In genomic region chr2L:13176701-13177249, dm6 we compare ENCODE assay signal across 5 fruit fly cellular contexts.
TF ChIP-seq lines count a peak whose summit lies in the region.

Gene Sfmbt (minus strand): TSS chr2L:13176785.
Gene CG5439 (plus strand): TSS chr2L:13177150.

- TF ChIP-seq CTCF in whole organism, embryonic (GFP tag; optimal IDR thresholded peaks at IDR 0.05; lab: Kevin White, UChicago): peak; percentile 10

TF ChIP-seq in whole organism, adult, 20 proteins besides CTCF, POLR2A, EP300 and RAD21 (continues in another document):
- TF ChIP-seq Crg-1 (GFP tag; optimal IDR thresholded peaks at IDR 0.05; lab: Kevin White, UChicago) (peak; percentile 83), CG11617 (GFP tag; optimal IDR thresholded peaks at IDR 0.05; lab: Kevin White, UChicago) (peak; percentile 88), CG7045 (GFP tag; optimal IDR thresholded peaks at IDR 0.05; lab: Kevin White, UChicago) (peak; percentile 82), CG7101 (tag; optimal IDR thresholded peaks at IDR 0.05; lab: Kevin White, UChicago) (peak; percentile 83), bab1 (GFP tag; optimal IDR thresholded peaks at IDR 0.05; lab: Kevin White, UChicago) (peak; percentile 85), CG1620 (GFP tag; optimal IDR thresholded peaks at IDR 0.05; lab: Kevin White, UChicago) (peak; percentile 91), cic (GFP tag; optimal IDR thresholded peaks at IDR 0.05; lab: Kevin White, UChicago) (peak; percentile 57), pad (GFP tag; optimal IDR thresholded peaks at IDR 0.05; lab: Kevin White, UChicago) (peak; percentile 80), kay (GFP tag; lab: Kevin White, UChicago; ENCODE audit: borderline replicate concordance) (no peak), CG33017 (tag; optimal IDR thresholded peaks at IDR 0.05; lab: Kevin White, UChicago) (peak; percentile 82), cnc (optimal IDR thresholded peaks at IDR 0.05; lab: Kevin White, UChicago) (peak in 1 of 2 experiments; percentile 80), Clk (GFP tag; optimal IDR thresholded peaks at IDR 0.05; lab: Kevin White, UChicago) (peak; percentile 88), ovo (GFP tag; optimal IDR thresholded peaks at IDR 0.05; lab: Kevin White, UChicago) (peak; percentile 74), CG12768 (GFP tag; optimal IDR thresholded peaks at IDR 0.05; lab: Kevin White, UChicago) (peak; percentile 85), CG5204 (GFP tag; optimal IDR thresholded peaks at IDR 0.05; lab: Kevin White, UChicago) (no peak), Hr96 (GFP tag; optimal IDR thresholded peaks at IDR 0.05; lab: Kevin White, UChicago) (peak; percentile 88), tj (GFP tag; optimal IDR thresholded peaks at IDR 0.05; lab: Kevin White, UChicago) (peak; percentile 93), Mnt (GFP tag; optimal IDR thresholded peaks at IDR 0.05; lab: Kevin White, UChicago) (peak; percentile 81)

TF ChIP-seq in whole organism, embryonic, 481 proteins besides CTCF, POLR2A, EP300 and RAD21 (continues in another document):
- no peak for TF ChIP-seq Ada2b (GFP tag; IDR thresholded peaks at IDR 0.05; lab: Robert Waterston, UW)
- TF ChIP-seq HLH54F (GFP tag; optimal IDR thresholded peaks at IDR 0.05; lab: Kevin White, UChicago): peak; percentile 88
- TF ChIP-seq CG6254 (GFP tag; optimal IDR thresholded peaks at IDR 0.05; lab: Kevin White, UChicago): peak; percentile 23
- TF ChIP-seq Ravus (GFP tag; IDR thresholded peaks at IDR 0.05; lab: Robert Waterston, UW): no peak
- TF ChIP-seq tap (tag; optimal IDR thresholded peaks at IDR 0.05; lab: Kevin White, UChicago): no peak
- TF ChIP-seq CG1529 (GFP tag; optimal IDR thresholded peaks at IDR 0.05; lab: Kevin White, UChicago): no peak
- TF ChIP-seq CkIIα-i1 (GFP tag; IDR thresholded peaks at IDR 0.05; lab: Robert Waterston, UW): no peak
- TF ChIP-seq en (GFP tag; optimal IDR thresholded peaks at IDR 0.05; lab: Kevin White, UChicago): peak; percentile 63
- TF ChIP-seq CG6765 (GFP tag; optimal IDR thresholded peaks at IDR 0.05; lab: Kevin White, UChicago): peak; percentile 16
- TF ChIP-seq Dref (GFP tag; IDR thresholded peaks at IDR 0.05; lab: Robert Waterston, UW): peak; percentile 81
- TF ChIP-seq NK7.1 (GFP tag; optimal IDR thresholded peaks at IDR 0.05; lab: Kevin White, UChicago): peak; percentile 52
- peak; percentile 71 for TF ChIP-seq ERR (GFP tag; optimal IDR thresholded peaks at IDR 0.05; lab: Kevin White, UChicago)
- TF ChIP-seq Pdp1 (GFP tag; optimal IDR thresholded peaks at IDR 0.05; lab: Kevin White, UChicago): peak; percentile 57 to 77
- peak; percentile 39 for TF ChIP-seq CG8089 (GFP tag; optimal IDR thresholded peaks at IDR 0.05; lab: Kevin White, UChicago)
- peak; percentile 16 for TF ChIP-seq schlank (tag; optimal IDR thresholded peaks at IDR 0.05; lab: Kevin White, UChicago)
- TF ChIP-seq az2 (GFP tag; optimal IDR thresholded peaks at IDR 0.05; lab: Kevin White, UChicago): peak; percentile 71
- peak; percentile 72 for TF ChIP-seq BEAF-32 (GFP tag; optimal IDR thresholded peaks at IDR 0.05; lab: Kevin White, UChicago)
- TF ChIP-seq dysf (GFP tag; IDR thresholded peaks at IDR 0.05; lab: Robert Waterston, UW): peak; percentile 74
- peak; percentile 69 for TF ChIP-seq Lhr (GFP tag; optimal IDR thresholded peaks at IDR 0.05; lab: Kevin White, UChicago)

TF ChIP-seq in whole organism, prepupa, 60 proteins besides CTCF, POLR2A, EP300 and RAD21 (continues in another document):
- TF ChIP-seq Eip78C (GFP tag; lab: Kevin White, UChicago): peak; percentile 88
- TF ChIP-seq CG8632 (GFP tag; optimal IDR thresholded peaks at IDR 0.05; lab: Kevin White, UChicago): no peak
- TF ChIP-seq CG3032 (tag; optimal IDR thresholded peaks at IDR 0.05; lab: Kevin White, UChicago): peak; percentile 79
- peak in 1 of 2 experiments; percentile 39 for TF ChIP-seq salr (GFP tag; optimal IDR thresholded peaks at IDR 0.05; lab: Kevin White, UChicago)
- TF ChIP-seq CG6854 (GFP tag; optimal IDR thresholded peaks at IDR 0.05; lab: Kevin White, UChicago): no peak
- TF ChIP-seq OdsH (GFP tag; optimal IDR thresholded peaks at IDR 0.05; lab: Kevin White, UChicago): no peak
- no peak for TF ChIP-seq CG8319 (GFP tag; optimal IDR thresholded peaks at IDR 0.05; lab: Kevin White, UChicago)
- TF ChIP-seq CG9139 (GFP tag; optimal IDR thresholded peaks at IDR 0.05; lab: Kevin White, UChicago): no peak
- no peak for TF ChIP-seq achi (GFP tag; optimal IDR thresholded peaks at IDR 0.05; lab: Kevin White, UChicago)
- TF ChIP-seq CG11762 (GFP tag; optimal IDR thresholded peaks at IDR 0.05; lab: Kevin White, UChicago; ENCODE audit: insufficient read depth): no peak
- peak; percentile 59 for TF ChIP-seq Ets96B (tag; optimal IDR thresholded peaks at IDR 0.05; lab: Kevin White, UChicago)
- no peak for TF ChIP-seq Hr4 (GFP tag; optimal IDR thresholded peaks at IDR 0.05; lab: Kevin White, UChicago)
- no peak for TF ChIP-seq CG3919 (GFP tag; optimal IDR thresholded peaks at IDR 0.05; lab: Kevin White, UChicago)
- peak; percentile 84 for TF ChIP-seq CG31627 (GFP tag; optimal IDR thresholded peaks at IDR 0.05; lab: Kevin White, UChicago)
- peak; percentile 83 for TF ChIP-seq Sox14 (GFP tag; optimal IDR thresholded peaks at IDR 0.05; lab: Kevin White, UChicago)
- TF ChIP-seq fd59A (GFP tag; optimal IDR thresholded peaks at IDR 0.05; lab: Kevin White, UChicago): peak; percentile 47
- TF ChIP-seq CG6163 (GFP tag; IDR thresholded peaks at IDR 0.05; lab: Robert Waterston, UW): no peak
- TF ChIP-seq esn (GFP tag; optimal IDR thresholded peaks at IDR 0.05; lab: Kevin White, UChicago): peak; percentile 85
- peak; percentile 85 for TF ChIP-seq lz (GFP tag; optimal IDR thresholded peaks at IDR 0.05; lab: Kevin White, UChicago)

TF ChIP-seq in whole organism, pupa, 21 proteins besides CTCF, POLR2A, EP300 and RAD21:
- TF ChIP-seq CG9948 (tag; optimal IDR thresholded peaks at IDR 0.05; lab: Kevin White, UChicago) (peak; percentile 51), CG17806 (tag; optimal IDR thresholded peaks at IDR 0.05; lab: Kevin White, UChicago) (peak; percentile 53), Ets98B (GFP tag; IDR thresholded peaks at IDR 0.05; lab: Robert Waterston, UW) (no peak), fd96Ca (GFP tag; IDR thresholded peaks at IDR 0.05; lab: Robert Waterston, UW) (peak; percentile 66; the same call in 2 of the 3 replicates), CG32121 (GFP tag; IDR thresholded peaks at IDR 0.05; lab: Robert Waterston, UW) (0 out of 2 replicates have a peak, but pooled peaks have one; percentile 23), CG8159 (tag; optimal IDR thresholded peaks at IDR 0.05; lab: Kevin White, UChicago) (peak; percentile 62), rn (GFP tag; IDR thresholded peaks at IDR 0.05; lab: Robert Waterston, UW) (peak; percentile 39), CG4496 (GFP tag; IDR thresholded peaks at IDR 0.05; lab: Robert Waterston, UW) (peak; percentile 43; the same call in 1 of the 3 replicates), CG15710 (tag; optimal IDR thresholded peaks at IDR 0.05; lab: Kevin White, UChicago) (peak; percentile 68), Pif1A (GFP tag; optimal IDR thresholded peaks at IDR 0.05; lab: Kevin White, UChicago) (no peak), Snoo (tag; optimal IDR thresholded peaks at IDR 0.05; lab: Kevin White, UChicago) (peak; percentile 71), CG12605 (GFP tag; IDR thresholded peaks at IDR 0.05; lab: Robert Waterston, UW) (no peak), CG13204 (GFP tag; optimal IDR thresholded peaks at IDR 0.05; lab: Kevin White, UChicago) (no peak), Pif1B (GFP tag; optimal IDR thresholded peaks at IDR 0.05; lab: Kevin White, UChicago) (no peak), CG34367 (tag; optimal IDR thresholded peaks at IDR 0.05; lab: Kevin White, UChicago) (peak; percentile 8)

TF ChIP-seq in whole organism, wandering third instar larva, 38 proteins besides CTCF, POLR2A, EP300 and RAD21 (continues in another document):
- no peak for TF ChIP-seq N (GFP tag; optimal IDR thresholded peaks at IDR 0.05; lab: Kevin White, UChicago)
- TF ChIP-seq sage (GFP tag; optimal IDR thresholded peaks at IDR 0.05; lab: Kevin White, UChicago): no peak
- peak; percentile 77 for TF ChIP-seq rgr (GFP tag; optimal IDR thresholded peaks at IDR 0.05; lab: Kevin White, UChicago)
- no peak for TF ChIP-seq pan (optimal IDR thresholded peaks at IDR 0.05; lab: Kevin White, UChicago)
- no peak for TF ChIP-seq Hnf4 (GFP tag; optimal IDR thresholded peaks at IDR 0.05; lab: Kevin White, UChicago)
- TF ChIP-seq Dif (GFP tag; optimal IDR thresholded peaks at IDR 0.05; lab: Kevin White, UChicago; ENCODE audit: partially characterized antibody): no peak
- TF ChIP-seq Hr78 (GFP tag; optimal IDR thresholded peaks at IDR 0.05; lab: Kevin White, UChicago): no peak
- TF ChIP-seq GATAd (GFP tag; optimal IDR thresholded peaks at IDR 0.05; lab: Kevin White, UChicago): peak; percentile 63
- TF ChIP-seq Vsx2 (GFP tag; optimal IDR thresholded peaks at IDR 0.05; lab: Kevin White, UChicago; ENCODE audit: partially characterized antibody): no peak
- TF ChIP-seq HLH106 (tag; optimal IDR thresholded peaks at IDR 0.05; lab: Kevin White, UChicago): peak; percentile 84
- no peak for TF ChIP-seq Myc (optimal IDR thresholded peaks at IDR 0.05; lab: Kevin White, UChicago)
- no peak for TF ChIP-seq Rel (GFP tag; optimal IDR thresholded peaks at IDR 0.05; lab: Kevin White, UChicago)
- peak; percentile 31 for TF ChIP-seq Rel (tag; optimal IDR thresholded peaks at IDR 0.05; lab: Kevin White, UChicago)
- no peak for TF ChIP-seq Dfd (GFP tag; optimal IDR thresholded peaks at IDR 0.05; lab: Kevin White, UChicago)
- TF ChIP-seq psq (GFP tag; optimal IDR thresholded peaks at IDR 0.05; lab: Kevin White, UChicago): peak; percentile 68
- no peak for TF ChIP-seq brk (GFP tag; optimal IDR thresholded peaks at IDR 0.05; lab: Kevin White, UChicago)
- no peak for TF ChIP-seq tai (GFP tag; optimal IDR thresholded peaks at IDR 0.05; lab: Kevin White, UChicago)
- no peak for TF ChIP-seq Abd-B (GFP tag; optimal IDR thresholded peaks at IDR 0.05; lab: Kevin White, UChicago)
- peak; percentile 86 for TF ChIP-seq Hr83 (GFP tag; optimal IDR thresholded peaks at IDR 0.05; lab: Kevin White, UChicago; ENCODE audit: poor library complexity, severe bottlenecking)
- TF ChIP-seq Sp1 (GFP tag; optimal IDR thresholded peaks at IDR 0.05; lab: Kevin White, UChicago): peak; percentile 76
- TF ChIP-seq dmrt93B (GFP tag; optimal IDR thresholded peaks at IDR 0.05; lab: Kevin White, UChicago): no peak
- peak in 1 of 2 experiments; percentile 87 for TF ChIP-seq foxo (GFP tag; optimal IDR thresholded peaks at IDR 0.05; lab: Kevin White, UChicago)
- no peak for TF ChIP-seq woc (GFP tag; optimal IDR thresholded peaks at IDR 0.05; lab: Kevin White, UChicago)
- TF ChIP-seq br (GFP tag; optimal IDR thresholded peaks at IDR 0.05; lab: Kevin White, UChicago): peak; percentile 76
- TF ChIP-seq jim (GFP tag; optimal IDR thresholded peaks at IDR 0.05; lab: Kevin White, UChicago): no peak
- TF ChIP-seq fru (GFP tag; optimal IDR thresholded peaks at IDR 0.05; lab: Kevin White, UChicago): peak; percentile 81
- no peak for TF ChIP-seq Jra (GFP tag; optimal IDR thresholded peaks at IDR 0.05; lab: Kevin White, UChicago)
- no peak for TF ChIP-seq usp (GFP tag; optimal IDR thresholded peaks at IDR 0.05; lab: Kevin White, UChicago)
- TF ChIP-seq CG9705 (GFP tag; optimal IDR thresholded peaks at IDR 0.05; lab: Kevin White, UChicago): peak; percentile 77
